Fruit fly (Drosophila melanogaster) Kc167 (cell line): ENCODE results near the gene Uev1A.

Experiments
- Myc ChIP-seq: fragments of >200 bp; optimal IDR thresholded peaks from 2 replicates; lab custom pipeline; 2017; ENCODE audit warnings: missing external identifiers
- insv ChIP-seq: fragments of >200 bp; optimal IDR thresholded peaks from 3 replicates; lab custom pipeline; 2018; ENCODE audit warnings: missing external identifiers
- psq ChIP-seq: fragments of >200 bp; optimal IDR thresholded peaks from 2 replicates; lab custom pipeline; 2017; ENCODE audit warnings: missing external identifiers

- TF ChIP-seq insv (lab: Kevin White, UChicago): no peak
- no peak for TF ChIP-seq Myc (lab: Kevin White, UChicago)
- TF ChIP-seq psq (lab: Kevin White, UChicago): no peak
These were observed 9.7 kb downstream of the Uev1A start for dm6 chr3L:5356050-5356967.
